Fruit fly (Drosophila melanogaster) whole organism, pupa: Measurements from ENCODE around the gene MEP-1.
A peak's percentile ranks its signal among the peaks of the same experiment; 100 is the strongest.

Experiments
- CG13204 ChIP-seq: fragments of 200-800 bp; sonication (Bioruptor generic); optimal IDR thresholded peaks from 2 replicates; lab custom pipeline; 2018; ENCODE audit warnings: missing biosample characterization, mild to moderate bottlenecking, missing genetic modification characterization, moderate library complexity
- CG14655 ChIP-seq: fragments of 200-800 bp; sonication (Bioruptor generic); optimal IDR thresholded peaks from 3 replicates; lab custom pipeline; 2017; ENCODE audit warnings: mild to moderate bottlenecking, missing biosample characterization, missing genetic modification reagents, missing genetic modification characterization
- fd96Ca ChIP-seq: fragments of 200-800 bp; sonication (Bioruptor generic); IDR thresholded peaks from 3 replicates; pipeline ENCODE4 v1.3.6; 2022; ENCODE audit warnings: missing biosample characterization, missing genetic modification characterization
- gl ChIP-seq: fragments of 200-800 bp; sonication (Bioruptor generic); optimal IDR thresholded peaks from 2 replicates; lab custom pipeline; 2018; ENCODE audit warnings: missing biosample characterization, mild to moderate bottlenecking, missing genetic modification characterization

DNA sequence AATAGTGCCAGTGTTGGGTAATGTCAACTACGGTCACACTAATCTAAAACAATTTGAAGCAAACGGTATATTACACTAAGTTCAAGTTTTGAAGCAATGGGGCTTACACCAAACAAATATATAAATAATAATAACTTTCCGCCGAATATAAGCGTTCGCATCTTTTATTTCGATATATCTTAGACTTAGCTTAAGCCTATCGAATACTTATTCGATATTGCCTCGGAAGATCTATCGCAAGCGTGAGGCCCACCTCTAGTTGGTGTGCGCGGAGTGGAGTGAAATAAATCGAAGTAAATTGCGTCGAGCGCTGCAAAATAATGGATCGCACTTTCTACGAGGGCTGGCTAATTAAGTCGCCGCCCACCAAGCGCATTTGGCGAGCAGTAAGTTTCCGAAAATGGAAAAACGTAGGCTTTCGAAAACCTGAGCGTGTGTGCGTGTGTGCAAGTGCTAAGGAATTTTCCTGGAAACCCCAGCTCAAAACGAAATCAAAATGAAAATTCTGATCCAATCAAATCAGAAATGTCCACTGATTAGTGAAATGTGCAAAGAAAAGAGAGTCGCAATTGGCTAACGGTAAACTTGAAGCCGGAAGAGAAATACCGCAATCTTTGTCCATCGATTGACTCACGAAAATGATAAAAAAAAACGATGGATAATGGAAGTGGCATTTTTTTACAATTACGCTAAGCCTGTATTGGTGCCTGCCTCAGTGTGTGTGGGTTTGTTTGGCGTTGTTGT, 42.2 kb upstream of the MEP-1 start, which contains the start of gene dos:
- TF ChIP-seq CG13204 (GFP tag; lab: Kevin White, UChicago) (no peak), fd96Ca (GFP tag; lab: Robert Waterston, UW) (no peak), CG14655 (GFP tag; lab: Kevin White, UChicago) (peak; percentile 9), gl (tag; lab: Kevin White, UChicago) (no peak)
